Worm (Caenorhabditis elegans): ENCODE data around the gene M03E7.1.

The M03E7.1 gene

DNA sequence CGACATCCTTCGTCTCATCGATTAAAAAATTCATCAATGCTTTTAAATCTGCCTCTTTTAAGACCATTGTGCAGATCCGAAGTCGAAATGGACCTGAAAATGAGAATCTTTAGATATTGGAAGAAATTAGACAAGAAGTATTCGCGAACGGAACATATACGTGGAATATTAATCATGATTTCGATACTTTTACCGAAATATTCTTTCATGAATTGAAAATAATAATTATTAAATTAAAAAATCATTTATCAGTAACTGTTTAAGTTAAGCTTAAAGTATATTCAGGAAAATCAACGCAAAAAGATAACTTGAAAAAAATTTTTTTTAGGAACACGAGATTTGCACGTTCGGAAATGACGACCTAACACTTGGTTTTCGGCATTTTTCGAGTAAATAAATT, 20.2 kb upstream of the M03E7.1 start, which contains the start of gene CD4.8 (continued):
- no peak for TF ChIP-seq zfh-2 (GFP tag; conservative IDR thresholded peaks at IDR 0.05)
- TF ChIP-seq mcd-1 (GFP tag; IDR thresholded peaks at IDR 0.05), result no peak
- TF ChIP-seq ceh-58 (GFP tag; IDR thresholded peaks at IDR 0.05), result no peak
- TF ChIP-seq nhr-179 (tag; optimal IDR thresholded peaks at IDR 0.05), result no peak

- TF ChIP-seq snpc-1.1 (tag; optimal IDR thresholded peaks at IDR 0.05; ENCODE audit: insufficient read depth) (peak; percentile 79), pbrm-1 (GFP tag; IDR thresholded peaks at IDR 0.05) (0 out of 2 replicates have a peak, but pooled peaks have one; percentile 16), snpc-3.4 (tag; optimal IDR thresholded peaks at IDR 0.05) (peak; percentile 32), snpc-4 (GFP tag; optimal IDR thresholded peaks at IDR 0.05) (peak; percentile 77), snpc-4 (tag; optimal IDR thresholded peaks at IDR 0.05) (peak in 3 of 4 experiments; percentile 79 to 98 (median 96)), hmg-1.2 (GFP tag; IDR thresholded peaks at IDR 0.05) (peak; percentile 72), mcd-1 (GFP tag; IDR thresholded peaks at IDR 0.05) (peak; percentile 39), attf-6 (GFP tag; IDR thresholded peaks at IDR 0.05) (peak; percentile 12; the same call in 1 of the 2 replicates), xnd-1 (tag; optimal IDR thresholded peaks at IDR 0.05) (peak; percentile 7)
These were observed 19.1 kb upstream of the M03E7.1 start for ce11 chrV:5602407-5602806.

- TF ChIP-seq egrh-3 (GFP tag; IDR thresholded peaks at IDR 0.05) (no peak), fkh-3 (tag; optimal IDR thresholded peaks at IDR 0.05) (no peak), hrde-1 (tag; optimal IDR thresholded peaks at IDR 0.05; ENCODE audit: borderline replicate concordance) (no peak), ceh-100 (GFP tag; IDR thresholded peaks at IDR 0.05) (no peak), ztf-6 (GFP tag; IDR thresholded peaks at IDR 0.05) (no peak), K11D2.4 (GFP tag; IDR thresholded peaks at IDR 0.05) (no peak), B0336.3 (GFP tag; IDR thresholded peaks at IDR 0.05) (no peak), F23B12.7 (tag; optimal IDR thresholded peaks at IDR 0.05; ENCODE audit: insufficient read depth) (no peak), ceh-91 (GFP tag; IDR thresholded peaks at IDR 0.05) (no peak), Y53G8AR.9 (GFP tag; conservative IDR thresholded peaks at IDR 0.05) (no peak), lin-54 (GFP tag; optimal IDR thresholded peaks at IDR 0.05) (no peak), cebp-1 (GFP tag; IDR thresholded peaks at IDR 0.05) (no peak), cebp-1 (tag; optimal IDR thresholded peaks at IDR 0.05) (no peak), lin-35 (GFP tag; optimal IDR thresholded peaks at IDR 0.05) (no peak), bed-2 (GFP tag; IDR thresholded peaks at IDR 0.05) (no peak), madf-3 (GFP tag; IDR thresholded peaks at IDR 0.05) (no peak)
These were observed 15.2 kb upstream of the M03E7.1 start, which contains the start of gene CD4.1 for ce11 chrV:5606255-5606654. TSS of gene CD4.1 (plus strand) at chrV:5606555.

ce11 chrV:5610186-5610585, 11.3 kb upstream of the M03E7.1 start:
- no peak for TF ChIP-seq F10E7.11 (tag; optimal IDR thresholded peaks at IDR 0.05)

- TF ChIP-seq B0336.3 (GFP tag; IDR thresholded peaks at IDR 0.05) (no peak), zim-3 (tag; optimal IDR thresholded peaks at IDR 0.05) (no peak), let-607 (tag; optimal IDR thresholded peaks at IDR 0.05) (no peak), rcor-1 (GFP tag; IDR thresholded peaks at IDR 0.05) (no peak), F33H1.4 (GFP tag; IDR thresholded peaks at IDR 0.05) (no peak), dpff-1 (tag; optimal IDR thresholded peaks at IDR 0.05) (no peak), dox-1 (GFP tag; IDR thresholded peaks at IDR 0.05) (no peak), Y95B8A.8 (GFP tag; IDR thresholded peaks at IDR 0.05) (no peak), C06A6.2 (GFP tag; conservative IDR thresholded peaks at IDR 0.05) (no peak), F57C9.4 (tag; optimal IDR thresholded peaks at IDR 0.05) (no peak), sptf-2 (GFP tag; optimal IDR thresholded peaks at IDR 0.05) (no peak), efl-1 (GFP tag; optimal IDR thresholded peaks at IDR 0.05) (no peak), pbrm-1 (GFP tag; IDR thresholded peaks at IDR 0.05) (no peak)
These were observed 8.4 kb upstream of the M03E7.1 start, which contains the start of gene lrpc-1 for ce11 chrV:5613109-5613508. TSS of gene lrpc-1 (minus strand) at chrV:5613209.
